Worm (Caenorhabditis elegans): Measurements from ENCODE around the gene gmps-1.

The gmps-1 gene

DNA sequence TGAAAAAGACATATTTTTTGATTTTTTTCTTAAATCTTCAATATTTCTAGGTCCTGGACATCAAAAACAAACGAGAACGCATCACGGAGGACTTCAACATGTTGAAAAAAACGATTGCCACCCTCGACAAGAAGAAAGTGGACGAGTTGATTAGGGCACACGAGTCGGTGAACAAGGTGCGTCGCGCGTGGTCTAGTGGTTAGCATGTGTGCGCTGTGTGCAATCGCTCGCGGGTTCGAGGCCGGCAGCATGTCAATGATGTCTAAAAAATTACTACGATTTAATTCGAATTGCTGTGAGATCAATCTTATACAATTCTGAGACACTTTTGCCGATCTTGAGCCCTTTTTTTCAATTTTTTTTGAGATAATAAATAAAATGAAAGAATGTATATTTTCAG lies 28.5 kb downstream of the gmps-1 start (continued):
- peak; percentile 74; the same call in 1 of the 2 replicates for TF ChIP-seq cebp-2 (GFP tag; IDR thresholded peaks at IDR 0.05)
- TF ChIP-seq bed-1 (GFP tag; IDR thresholded peaks at IDR 0.05) = no peak
- peak; percentile 30 for TF ChIP-seq efl-1 (GFP tag; optimal IDR thresholded peaks at IDR 0.05)
- TF ChIP-seq rcor-1 (GFP tag; IDR thresholded peaks at IDR 0.05) = peak; percentile 65; the same call in 1 of the 2 replicates
- peak; percentile 82 for TF ChIP-seq mxl-1 (tag; optimal IDR thresholded peaks at IDR 0.05)
- TF ChIP-seq F39B2.1 (GFP tag; IDR thresholded peaks at IDR 0.05) = no peak
- peak; percentile 49; the same call in 1 of the 2 replicates for TF ChIP-seq pbrm-1 (GFP tag; IDR thresholded peaks at IDR 0.05)
- TF ChIP-seq dpl-1 (GFP tag; optimal IDR thresholded peaks at IDR 0.05) = no peak
- peak; percentile 76 for TF ChIP-seq hmg-1.2 (GFP tag; IDR thresholded peaks at IDR 0.05)
- peak; percentile 23 for TF ChIP-seq hlh-12 (tag; optimal IDR thresholded peaks at IDR 0.05)
- TF ChIP-seq D2030.7 (GFP tag; IDR thresholded peaks at IDR 0.05) = peak; percentile 43
- peak; percentile 60 for TF ChIP-seq F22D6.2 (tag; optimal IDR thresholded peaks at IDR 0.05)
- no peak for TF ChIP-seq lag-1 (GFP tag; IDR thresholded peaks at IDR 0.05)
- peak; percentile 71; the same call in 1 of the 2 replicates for TF ChIP-seq nhr-120 (GFP tag; IDR thresholded peaks at IDR 0.05)
- TF ChIP-seq zim-3 (tag; optimal IDR thresholded peaks at IDR 0.05) = peak; percentile 90
- peak; percentile 59; the same call in 1 of the 2 replicates for TF ChIP-seq attf-3 (GFP tag; conservative IDR thresholded peaks at IDR 0.05)
- TF ChIP-seq nhr-80 (tag; optimal IDR thresholded peaks at IDR 0.05) = peak; percentile 47
- TF ChIP-seq athp-1 (tag; optimal IDR thresholded peaks at IDR 0.05) = peak; percentile 92
- TF ChIP-seq lsl-1 (GFP tag; optimal IDR thresholded peaks at IDR 0.05) = peak; percentile 67
- peak; percentile 75 for TF ChIP-seq snpc-4 (GFP tag; optimal IDR thresholded peaks at IDR 0.05)
- TF ChIP-seq snpc-4 (tag; optimal IDR thresholded peaks at IDR 0.05) = peak; percentile 24 to 78 (median 72)
- TF ChIP-seq nhr-179 (tag; optimal IDR thresholded peaks at IDR 0.05) = no peak
- TF ChIP-seq sptf-2 (GFP tag; optimal IDR thresholded peaks at IDR 0.05) = peak; percentile 24
- peak; percentile 80; the same call in 1 of the 2 replicates for TF ChIP-seq ztf-25 (GFP tag; IDR thresholded peaks at IDR 0.05)
- TF ChIP-seq ztf-22 (GFP tag; optimal IDR thresholded peaks at IDR 0.05) = no peak
- peak; percentile 92 for TF ChIP-seq lin-26 (GFP tag; IDR thresholded peaks at IDR 0.05)
- TF ChIP-seq akir-1 (GFP tag; optimal IDR thresholded peaks at IDR 0.05) = peak; percentile 65
- TF ChIP-seq dpff-1 (tag; optimal IDR thresholded peaks at IDR 0.05) = no peak
- peak; percentile 34; the same call in 1 of the 2 replicates for TF ChIP-seq attf-6 (GFP tag; IDR thresholded peaks at IDR 0.05)
- peak; percentile 82 for TF ChIP-seq attf-5 (GFP tag; optimal IDR thresholded peaks at IDR 0.05)
- TF ChIP-seq ceh-100 (GFP tag; IDR thresholded peaks at IDR 0.05) = peak; percentile 79
- TF ChIP-seq Y53G8AR.9 (GFP tag; conservative IDR thresholded peaks at IDR 0.05) = peak; percentile 88
- peak; percentile 13 to 61 for TF ChIP-seq let-607 (tag; optimal IDR thresholded peaks at IDR 0.05)
- TF ChIP-seq nfyb-1 (GFP tag; IDR thresholded peaks at IDR 0.05) = peak; percentile 91
- no peak for TF ChIP-seq ceh-91 (GFP tag; IDR thresholded peaks at IDR 0.05)
- peak; percentile 78 for TF ChIP-seq lin-40 (tag; optimal IDR thresholded peaks at IDR 0.05)
- TF ChIP-seq somi-1 (GFP tag; optimal IDR thresholded peaks at IDR 0.05) = peak; percentile 63
- 0 out of 2 replicates have a peak, but pooled peaks have one; percentile 36 for TF ChIP-seq C06A6.2 (GFP tag; conservative IDR thresholded peaks at IDR 0.05)
- peak; percentile 61 for TF ChIP-seq mel-28 (tag; optimal IDR thresholded peaks at IDR 0.05; ENCODE audit: borderline replicate concordance)
- TF ChIP-seq madf-3 (GFP tag; IDR thresholded peaks at IDR 0.05) = peak; percentile 60; the same call in 1 of the 2 replicates
- peak; percentile 75 for TF ChIP-seq T07F8.4 (tag; optimal IDR thresholded peaks at IDR 0.05)
- peak; percentile 63; the same call in 1 of the 2 replicates for TF ChIP-seq egl-44 (GFP tag; IDR thresholded peaks at IDR 0.05)
- TF ChIP-seq ekl-4 (GFP tag; IDR thresholded peaks at IDR 0.05) = peak; percentile 83
- TF ChIP-seq F52B5.7 (tag; optimal IDR thresholded peaks at IDR 0.05) = peak; percentile 80
- peak; percentile 10 for TF ChIP-seq unc-130 (GFP tag; optimal IDR thresholded peaks at IDR 0.05)
- TF ChIP-seq atf-7 (tag; optimal IDR thresholded peaks at IDR 0.05) = peak; percentile 82
- TF ChIP-seq tbx-9 (tag; optimal IDR thresholded peaks at IDR 0.05; ENCODE audit: borderline replicate concordance) = peak; percentile 38
- peak; percentile 61; the same call in 1 of the 2 replicates for TF ChIP-seq aptf-3 (GFP tag; IDR thresholded peaks at IDR 0.05)
- peak; percentile 78; the same call in 1 of the 2 replicates for TF ChIP-seq Y95B8A.8 (GFP tag; IDR thresholded peaks at IDR 0.05)
